Worm (Caenorhabditis elegans): ENCODE measurements around the gene eri-1.

eri-1 gene

ce11 chrIV:427100-427908 is 7.5 kb upstream of the eri-1 start (continued):
- TF ChIP-seq zfh-2 (GFP tag; conservative IDR thresholded peaks at IDR 0.05) (no peak), egrh-3 (GFP tag; IDR thresholded peaks at IDR 0.05) (no peak), nhr-120 (GFP tag; IDR thresholded peaks at IDR 0.05) (no peak), Y95B8A.8 (GFP tag; IDR thresholded peaks at IDR 0.05) (no peak), ceh-100 (GFP tag; IDR thresholded peaks at IDR 0.05) (no peak), B0336.3 (GFP tag; IDR thresholded peaks at IDR 0.05) (no peak), die-1 (tag; optimal IDR thresholded peaks at IDR 0.05) (no peak), F22D6.2 (tag; optimal IDR thresholded peaks at IDR 0.05) (no peak), athp-1 (tag; optimal IDR thresholded peaks at IDR 0.05) (peak; percentile 17), snpc-1.3 (tag; optimal IDR thresholded peaks at IDR 0.05; ENCODE audit: insufficient read depth) (peak; percentile 16), ceh-40 (GFP tag; IDR thresholded peaks at IDR 0.05) (no peak), pbrm-1 (GFP tag; IDR thresholded peaks at IDR 0.05) (peak; percentile 9; the same call in 1 of the 2 replicates)

ce11 chrIV:426597-426996 is 6.8 kb upstream of the eri-1 start:
- TF ChIP-seq zfh-2 (GFP tag; conservative IDR thresholded peaks at IDR 0.05), result peak; percentile 81
- peak; percentile 95 for TF ChIP-seq egrh-3 (GFP tag; IDR thresholded peaks at IDR 0.05)
- no peak for TF ChIP-seq efl-1 (GFP tag; optimal IDR thresholded peaks at IDR 0.05)

ce11 chrIV:425995-426394 is 6.2 kb upstream of the eri-1 start, which contains the start of gene garr-1:
garr-1 (plus strand) TSS chrIV:426168.
- TF ChIP-seq egrh-3 (GFP tag; IDR thresholded peaks at IDR 0.05), result peak; percentile 68; the same call in 1 of the 2 replicates
- TF ChIP-seq attf-6 (GFP tag; IDR thresholded peaks at IDR 0.05), result no peak

ce11 chrIV:425546-425945 is 5.8 kb upstream of the eri-1 start:
- no peak for TF ChIP-seq F57A8.1 (GFP tag; optimal IDR thresholded peaks at IDR 0.05)
- TF ChIP-seq attf-3 (GFP tag; conservative IDR thresholded peaks at IDR 0.05), result no peak
- TF ChIP-seq snpc-1.3 (tag; optimal IDR thresholded peaks at IDR 0.05; ENCODE audit: insufficient read depth), result peak; percentile 31
- peak; percentile 35 for TF ChIP-seq snpc-4 (GFP tag; optimal IDR thresholded peaks at IDR 0.05)
- peak in 2 of 4 experiments; percentile 51 to 52 for TF ChIP-seq snpc-4 (tag; optimal IDR thresholded peaks at IDR 0.05)
- TF ChIP-seq tlf-1 (GFP tag; optimal IDR thresholded peaks at IDR 0.05), result peak; percentile 2
- peak; percentile 62 for TF ChIP-seq lsl-1 (GFP tag; optimal IDR thresholded peaks at IDR 0.05)
- TF ChIP-seq nhr-27 (tag; optimal IDR thresholded peaks at IDR 0.05), result no peak
- TF ChIP-seq let-607 (tag; optimal IDR thresholded peaks at IDR 0.05), result no peak
- no peak for TF ChIP-seq rpc-1 (optimal IDR thresholded peaks at IDR 0.05)
- TF ChIP-seq rpc-1 (tag; optimal IDR thresholded peaks at IDR 0.05), result no peak
- peak; percentile 31; the same call in 1 of the 2 replicates for TF ChIP-seq mcd-1 (GFP tag; IDR thresholded peaks at IDR 0.05)
- peak; percentile 81 for TF ChIP-seq efl-1 (GFP tag; optimal IDR thresholded peaks at IDR 0.05)
- no peak for TF ChIP-seq hsf-1 (GFP tag; IDR thresholded peaks at IDR 0.05)
- TF ChIP-seq athp-1 (tag; optimal IDR thresholded peaks at IDR 0.05), result no peak
- no peak for TF ChIP-seq T26A5.8 (tag; optimal IDR thresholded peaks at IDR 0.05)
- no peak for TF ChIP-seq ztf-18 (tag; optimal IDR thresholded peaks at IDR 0.05)
- no peak for TF ChIP-seq bed-1 (GFP tag; IDR thresholded peaks at IDR 0.05)
- TF ChIP-seq Y79H2A.3 (GFP tag; conservative IDR thresholded peaks at IDR 0.05), result no peak
- TF ChIP-seq chd-7 (tag; optimal IDR thresholded peaks at IDR 0.05), result no peak
- no peak for TF ChIP-seq ceh-58 (GFP tag; IDR thresholded peaks at IDR 0.05)
- peak; percentile 18; the same call in 1 of the 2 replicates for TF ChIP-seq dox-1 (GFP tag; IDR thresholded peaks at IDR 0.05)
- TF ChIP-seq mes-4 (tag; optimal IDR thresholded peaks at IDR 0.05), result no peak
- TF ChIP-seq cebp-1 (GFP tag; IDR thresholded peaks at IDR 0.05), result no peak
- TF ChIP-seq cebp-1 (tag; optimal IDR thresholded peaks at IDR 0.05), result no peak
- TF ChIP-seq Y95B8A.8 (GFP tag; IDR thresholded peaks at IDR 0.05), result no peak
- no peak for TF ChIP-seq unc-130 (GFP tag; optimal IDR thresholded peaks at IDR 0.05)
- no peak for TF ChIP-seq F37B4.10 (GFP tag; IDR thresholded peaks at IDR 0.05)
- TF ChIP-seq C06A6.2 (GFP tag; conservative IDR thresholded peaks at IDR 0.05), result no peak
- TF ChIP-seq egl-18 (GFP tag; IDR thresholded peaks at IDR 0.05), result no peak
- peak in 1 of 3 experiments; percentile 19 for TF ChIP-seq lin-35 (GFP tag; optimal IDR thresholded peaks at IDR 0.05)
- TF ChIP-seq sea-2 (GFP tag; IDR thresholded peaks at IDR 0.05), result no peak

Measured in whole organism, young adult.